Fruit fly (Drosophila melanogaster): ENCODE data around the gene Sec61gamma.
A peak's percentile ranks its signal among the peaks of the same experiment; 100 is the strongest.

Sec61gamma gene

dm6 chrX:19663196-19663858, 20.2 kb downstream of the Sec61gamma start (continued):
- TF ChIP-seq NC2β (GFP tag; optimal IDR thresholded peaks at IDR 0.05) (peak; percentile 23), Kr (GFP tag; optimal IDR thresholded peaks at IDR 0.05) (no peak), so (GFP tag; IDR thresholded peaks at IDR 0.05) (no peak), Ravus (GFP tag; IDR thresholded peaks at IDR 0.05) (no peak), wdn (GFP tag; IDR thresholded peaks at IDR 0.05) (no peak), crc (GFP tag; optimal IDR thresholded peaks at IDR 0.05) (no peak), HLH3B (GFP tag; IDR thresholded peaks at IDR 0.05) (no peak), CG10565 (GFP tag; optimal IDR thresholded peaks at IDR 0.05) (no peak), pum (GFP tag; optimal IDR thresholded peaks at IDR 0.05) (peak; percentile 31), CG9876 (GFP tag; optimal IDR thresholded peaks at IDR 0.05) (no peak), pan (optimal IDR thresholded peaks at IDR 0.05) (no peak), pan (GFP tag; optimal IDR thresholded peaks at IDR 0.05 in 1 of 2, IDR thresholded peaks at IDR 0.05 in 1 of 2) (peak in 1 of 2 experiments; percentile 35), D19A (tag; optimal IDR thresholded peaks at IDR 0.05) (peak; percentile 65), CG10462 (GFP tag; optimal IDR thresholded peaks at IDR 0.05) (no peak), CG6791 (GFP tag; IDR thresholded peaks at IDR 0.05; ENCODE audit: partially characterized antibody) (no peak), Bgb (GFP tag; IDR thresholded peaks at IDR 0.05; ENCODE audit: partially characterized antibody) (no peak), Eip74EF (GFP tag; optimal IDR thresholded peaks at IDR 0.05) (no peak), CG16815 (GFP tag; optimal IDR thresholded peaks at IDR 0.05) (peak; percentile 61), Oli (tag; optimal IDR thresholded peaks at IDR 0.05) (peak; percentile 65), vnd (GFP tag; IDR thresholded peaks at IDR 0.05; ENCODE audit: partially characterized antibody) (no peak), Lim3 (GFP tag; IDR thresholded peaks at IDR 0.05) (no peak), danr (GFP tag; IDR thresholded peaks at IDR 0.05) (no peak), CG8944 (GFP tag; optimal IDR thresholded peaks at IDR 0.05) (no peak), CG12659 (GFP tag; optimal IDR thresholded peaks at IDR 0.05) (peak; percentile 67), lov (optimal IDR thresholded peaks at IDR 0.05) (no peak), lov (GFP tag; IDR thresholded peaks at IDR 0.05) (0 out of 3 replicates have a peak, but pooled peaks have one; percentile 13), CG2678 (tag; optimal IDR thresholded peaks at IDR 0.05) (peak; percentile 76), Sry-δ (GFP tag; optimal IDR thresholded peaks at IDR 0.05) (no peak), CG10431 (GFP tag; optimal IDR thresholded peaks at IDR 0.05) (no peak), lilli (GFP tag; optimal IDR thresholded peaks at IDR 0.05) (peak; percentile 51), sd (tag; optimal IDR thresholded peaks at IDR 0.05) (peak; percentile 95), Ptx1 (GFP tag; IDR thresholded peaks at IDR 0.05) (no peak), CG18011 (GFP tag; optimal IDR thresholded peaks at IDR 0.05) (no peak), CG13123 (GFP tag; optimal IDR thresholded peaks at IDR 0.05) (no peak), Trl (optimal IDR thresholded peaks at IDR 0.05) (peak in 1 of 2 experiments; percentile 43), Trl (GFP tag; optimal IDR thresholded peaks at IDR 0.05) (no peak), CG10979 (tag; optimal IDR thresholded peaks at IDR 0.05) (peak; percentile 64), dimm (GFP tag; IDR thresholded peaks at IDR 0.05) (no peak), Myb (GFP tag; optimal IDR thresholded peaks at IDR 0.05) (no peak), Meics (GFP tag; optimal IDR thresholded peaks at IDR 0.05) (peak; percentile 75), abd-A (tag; optimal IDR thresholded peaks at IDR 0.05) (no peak), Oaz (GFP tag; IDR thresholded peaks at IDR 0.05) (no peak), CG9609 (GFP tag; optimal IDR thresholded peaks at IDR 0.05) (no peak), Dp (GFP tag; optimal IDR thresholded peaks at IDR 0.05) (no peak), CG1233 (GFP tag; optimal IDR thresholded peaks at IDR 0.05) (peak; percentile 57), CG10321 (GFP tag; IDR thresholded peaks at IDR 0.05) (no peak), zfh1 (GFP tag; IDR thresholded peaks at IDR 0.05) (no peak), H15 (GFP tag; IDR thresholded peaks at IDR 0.05) (no peak), CG7963 (GFP tag; IDR thresholded peaks at IDR 0.05; ENCODE audit: partially characterized antibody) (no peak), Gug (GFP tag; IDR thresholded peaks at IDR 0.05) (no peak), CG15479 (GFP tag; optimal IDR thresholded peaks at IDR 0.05) (no peak)

Measured in whole organism, embryonic.